Fruit fly (Drosophila melanogaster) whole organism, embryonic: ENCODE data around the gene CG16965.
A peak's percentile ranks its signal among the peaks of the same experiment; 100 is the strongest.

ENCODE experiments used
- ATbp ChIP-seq: fragments of 200-800 bp; sonication (Bioruptor generic); optimal IDR thresholded peaks from 2 replicates; lab custom pipeline; 2017; ENCODE audit warnings: missing biosample characterization, mild to moderate bottlenecking, missing genetic modification characterization, missing genetic modification reagents
- BtbVII ChIP-seq: fragments of 200-800 bp; sonication (Bioruptor generic); optimal IDR thresholded peaks from 3 replicates; lab custom pipeline; 2017; ENCODE audit warnings: missing biosample characterization, mild to moderate bottlenecking, missing genetic modification characterization
- CG12219 ChIP-seq: fragments of 200-800 bp; sonication (Bioruptor generic); optimal IDR thresholded peaks from 3 replicates; lab custom pipeline; 2018; ENCODE audit warnings: missing biosample characterization, mild to moderate bottlenecking, missing genetic modification characterization
- CG13296 ChIP-seq: fragments of 200-800 bp; sonication (Bioruptor generic); optimal IDR thresholded peaks from 3 replicates; lab custom pipeline; 2018; ENCODE audit warnings: missing biosample characterization, mild to moderate bottlenecking, missing genetic modification characterization
- CG13424 ChIP-seq: fragments of 200-800 bp; sonication (Bioruptor generic); optimal IDR thresholded peaks from 2 replicates; lab custom pipeline; 2019; ENCODE audit warnings: missing biosample characterization, mild to moderate bottlenecking, missing genetic modification characterization, moderate library complexity
- CG13894 ChIP-seq: fragments of 200-800 bp; sonication (Bioruptor generic); optimal IDR thresholded peaks from 3 replicates; lab custom pipeline; 2018; ENCODE audit warnings: missing biosample characterization, mild to moderate bottlenecking, missing genetic modification characterization, moderate library complexity
- CG14014 ChIP-seq: fragments of 200-800 bp; sonication (Bioruptor generic); IDR thresholded peaks from 2 replicates; pipeline ENCODE4 v1.3.6; 2022; ENCODE audit warnings: missing biosample characterization, missing genetic modification characterization
- CG15479 ChIP-seq: fragments of 200-800 bp; sonication (Bioruptor generic); optimal IDR thresholded peaks from 3 replicates; lab custom pipeline; 2019; ENCODE audit warnings: missing biosample characterization, mild to moderate bottlenecking, missing genetic modification characterization, moderate library complexity
- CG1603 ChIP-seq: fragments of 200-800 bp; sonication (Bioruptor generic); optimal IDR thresholded peaks from 2 replicates; lab custom pipeline; 2019; ENCODE audit warnings: missing biosample characterization, mild to moderate bottlenecking, missing genetic modification characterization, moderate library complexity
- CG1647 ChIP-seq: fragments of 200-800 bp; sonication (Bioruptor generic); optimal IDR thresholded peaks from 3 replicates; lab custom pipeline; 2016; ENCODE audit warnings: missing biosample characterization, missing genetic modification characterization
- CG17359 ChIP-seq: fragments of 200-800 bp; sonication (Bioruptor generic); optimal IDR thresholded peaks from 3 replicates; lab custom pipeline; 2018; ENCODE audit warnings: missing biosample characterization, mild to moderate bottlenecking, missing genetic modification characterization, moderate library complexity
- CG18262 ChIP-seq: fragments of 200-800 bp; optimal IDR thresholded peaks from 3 replicates; lab custom pipeline; 2019; ENCODE audit warnings: missing biosample characterization, mild to moderate bottlenecking, missing genetic modification characterization, moderate library complexity
- CG30020 ChIP-seq: fragments of 200-800 bp; optimal IDR thresholded peaks from 2 replicates; lab custom pipeline; 2019; ENCODE audit warnings: missing biosample characterization, mild to moderate bottlenecking, missing genetic modification characterization, moderate library complexity
- CG31224 ChIP-seq: fragments of 200-800 bp; sonication (Bioruptor generic); IDR thresholded peaks from 2 replicates; pipeline ENCODE4 v1.3.6; 2022; ENCODE audit warnings: missing biosample characterization, missing genetic modification characterization
- CG31365 ChIP-seq: fragments of 200-800 bp; sonication (Bioruptor generic); optimal IDR thresholded peaks from 2 replicates; lab custom pipeline; 2018; ENCODE audit warnings: missing biosample characterization, mild to moderate bottlenecking, missing genetic modification characterization
- CG31388 ChIP-seq: fragments of 200-800 bp; sonication (Bioruptor generic); optimal IDR thresholded peaks from 2 replicates; lab custom pipeline; 2016; ENCODE audit warnings: missing biosample characterization, missing genetic modification characterization
- CG31441 ChIP-seq: fragments of 200-800 bp; sonication (Bioruptor generic); IDR thresholded peaks from 2 replicates; pipeline ENCODE4 v1.3.6; 2022; ENCODE audit warnings: missing biosample characterization, missing genetic modification characterization
- CG3281 ChIP-seq: fragments of 200-800 bp; sonication (Bioruptor generic); optimal IDR thresholded peaks from 3 replicates; lab custom pipeline; 2017; ENCODE audit warnings: missing biosample characterization, mild to moderate bottlenecking, missing genetic modification characterization
- CG5180 ChIP-seq: fragments of 200-800 bp; sonication (Bioruptor generic); optimal IDR thresholded peaks from 3 replicates; lab custom pipeline; 2017; ENCODE audit warnings: missing biosample characterization, missing genetic modification characterization, mild to moderate bottlenecking, moderate library complexity, missing genetic modification reagents
- CG6272 ChIP-seq: fragments of 200-800 bp; sonication (Bioruptor generic); IDR thresholded peaks from 2 replicates; pipeline ENCODE4 v1.3.6; 2022; ENCODE audit warnings: missing biosample characterization, missing genetic modification characterization
- CG6654 ChIP-seq: fragments of 200-800 bp; sonication (Bioruptor generic); optimal IDR thresholded peaks from 2 replicates; lab custom pipeline; 2017; ENCODE audit warnings: missing biosample characterization, mild to moderate bottlenecking, missing genetic modification characterization
- CG6683 ChIP-seq: fragments of 200-800 bp; sonication (Bioruptor generic); optimal IDR thresholded peaks from 2 replicates; lab custom pipeline; 2017; ENCODE audit warnings: missing biosample characterization, mild to moderate bottlenecking, missing genetic modification characterization, missing genetic modification reagents
- CG6854 ChIP-seq: fragments of 200-800 bp; sonication (Bioruptor generic); optimal IDR thresholded peaks from 3 replicates; lab custom pipeline; 2017; ENCODE audit warnings: missing biosample characterization, mild to moderate bottlenecking, missing genetic modification characterization
- CG8281 ChIP-seq: fragments of 200-800 bp; sonication (Bioruptor generic); optimal IDR thresholded peaks from 2 replicates; lab custom pipeline; 2018; ENCODE audit warnings: missing biosample characterization, mild to moderate bottlenecking, missing genetic modification characterization, moderate library complexity
- CG8290 ChIP-seq, 3 experiments: fragments of 200-800 bp; sonication (Bioruptor generic); optimal IDR thresholded peaks; 2 replicates each; lab custom pipeline; 2016 to 2019; ENCODE audit warnings: missing biosample characterization in 3 of 3, missing genetic modification characterization in 3 of 3, mild to moderate bottlenecking in 2 of 3, moderate library complexity in 1 of 3
- CG9609 ChIP-seq: fragments of 200-800 bp; sonication (Bioruptor generic); optimal IDR thresholded peaks from 3 replicates; lab custom pipeline; 2016; ENCODE audit warnings: missing biosample characterization, missing genetic modification characterization
- CoRest ChIP-seq: fragments of 200-800 bp; sonication (Bioruptor generic); optimal IDR thresholded peaks from 3 replicates; lab custom pipeline; 2018; ENCODE audit warnings: missing biosample characterization, mild to moderate bottlenecking, missing genetic modification characterization, moderate library complexity
- Dfd ChIP-seq, 2 experiments: fragments of >200 bp; optimal IDR thresholded peaks; 2 replicates each; lab custom pipeline; 2017; ENCODE audit warnings: missing biosample characterization in 2 of 2, missing genetic modification characterization in 2 of 2
- Elba2 ChIP-seq: fragments of 200-800 bp; sonication (Bioruptor generic); optimal IDR thresholded peaks from 3 replicates; lab custom pipeline; 2016; ENCODE audit warnings: missing biosample characterization, missing genetic modification characterization
- Ets65A ChIP-seq: fragments of 200-800 bp; sonication (Bioruptor generic); peaks from one replicate; lab custom pipeline; 2016; ENCODE audit warnings: missing biosample characterization, missing genetic modification characterization
- Gsc ChIP-seq: fragments of 200-800 bp; sonication (Bioruptor generic); IDR thresholded peaks from 2 replicates; pipeline ENCODE4 v1.3.6; 2022; ENCODE audit warnings: missing biosample characterization, missing genetic modification characterization
- HLH3B ChIP-seq: fragments of 200-800 bp; sonication (Bioruptor generic); IDR thresholded peaks from 2 replicates; pipeline ENCODE4 v1.3.6; 2022; ENCODE audit warnings: missing biosample characterization, missing genetic modification characterization
- HmgD ChIP-seq: fragments of 200-800 bp; sonication (Bioruptor generic); optimal IDR thresholded peaks from 3 replicates; lab custom pipeline; 2016; ENCODE audit warnings: missing biosample characterization, missing genetic modification characterization
- Mad ChIP-seq: fragments of 200-800 bp; sonication (Bioruptor generic); optimal IDR thresholded peaks from 2 replicates; lab custom pipeline; 2016; ENCODE audit warnings: missing biosample characterization, missing genetic modification characterization
- Med ChIP-seq: fragments of 200-800 bp; sonication (Bioruptor generic); peaks from one replicate; lab custom pipeline; 2016; ENCODE audit warnings: missing biosample characterization, missing genetic modification characterization, mild to moderate bottlenecking, inconsistent platforms, moderate library complexity
- Poxn ChIP-seq: fragments of 200-800 bp; sonication (Bioruptor generic); IDR thresholded peaks from 2 replicates; pipeline ENCODE4 v1.3.6; 2022; ENCODE audit warnings: missing biosample characterization, missing genetic modification characterization
- Ravus ChIP-seq: fragments of 200-800 bp; sonication (Bioruptor generic); IDR thresholded peaks from 2 replicates; pipeline ENCODE4 v1.3.6; 2022; ENCODE audit warnings: missing biosample characterization, missing genetic modification characterization
- ap ChIP-seq: fragments of 200-800 bp; sonication (Bioruptor generic); IDR thresholded peaks from 2 replicates; pipeline ENCODE4 v1.3.6; 2022; ENCODE audit warnings: missing biosample characterization, missing genetic modification characterization
- chif ChIP-seq, 2 experiments: fragments of 200-800 bp; sonication (Bioruptor generic); optimal IDR thresholded peaks; 3 replicates each; lab custom pipeline; 2016; ENCODE audit warnings: missing biosample characterization in 2 of 2, missing genetic modification characterization in 2 of 2
- fu2 ChIP-seq: fragments of 200-800 bp; sonication (Bioruptor generic); optimal IDR thresholded peaks from 2 replicates; lab custom pipeline; 2016; ENCODE audit warnings: missing biosample characterization, missing genetic modification characterization
- gem ChIP-seq: fragments of 200-800 bp; sonication (Bioruptor generic); optimal IDR thresholded peaks from 2 replicates; lab custom pipeline; 2019; ENCODE audit warnings: missing biosample characterization, mild to moderate bottlenecking, missing genetic modification characterization, moderate library complexity
- nerfin-1 ChIP-seq: fragments of 200-800 bp; sonication (Bioruptor generic); optimal IDR thresholded peaks from 3 replicates; lab custom pipeline; 2019; ENCODE audit warnings: missing biosample characterization, mild to moderate bottlenecking, missing genetic modification characterization, moderate library complexity
- sd ChIP-seq: fragments of 200-800 bp; sonication (Bioruptor generic); optimal IDR thresholded peaks from 3 replicates; lab custom pipeline; 2018; ENCODE audit warnings: missing biosample characterization, mild to moderate bottlenecking, missing genetic modification characterization, moderate library complexity
- slbo ChIP-seq: fragments of 200-800 bp; sonication (Bioruptor generic); IDR thresholded peaks from 2 replicates; pipeline ENCODE4 v1.3.6; 2022; ENCODE audit warnings: missing biosample characterization, missing genetic modification characterization
- sob ChIP-seq: fragments of 200-800 bp; sonication (Bioruptor generic); IDR thresholded peaks from 2 replicates; pipeline ENCODE4 v1.3.6; 2022; ENCODE audit warnings: missing biosample characterization, missing genetic modification characterization
- stwl ChIP-seq: fragments of 200-800 bp; sonication (Bioruptor generic); optimal IDR thresholded peaks from 3 replicates; lab custom pipeline; 2018; ENCODE audit warnings: missing biosample characterization, mild to moderate bottlenecking, missing genetic modification characterization, moderate library complexity
- tin ChIP-seq: fragments of 200-800 bp; sonication (Bioruptor generic); optimal IDR thresholded peaks from 3 replicates; lab custom pipeline; 2016; ENCODE audit warnings: missing biosample characterization, missing genetic modification characterization
- tll ChIP-seq, 2 experiments: fragments of 200-800 bp in 1 of 2; fragments of >200 bp in 1 of 2; sonication (Bioruptor generic) in 1 of 2; optimal IDR thresholded peaks; 2 replicates each; lab custom pipeline; 2017 to 2019; ENCODE audit warnings: missing biosample characterization in 2 of 2, missing genetic modification characterization in 2 of 2, mild to moderate bottlenecking in 1 of 2, moderate library complexity in 1 of 2
- zf30C ChIP-seq: fragments of 200-800 bp; sonication (Bioruptor generic); optimal IDR thresholded peaks from 3 replicates; lab custom pipeline; 2018; ENCODE audit warnings: missing biosample characterization, mild to moderate bottlenecking, missing genetic modification characterization

Gene CG16965

DNA sequence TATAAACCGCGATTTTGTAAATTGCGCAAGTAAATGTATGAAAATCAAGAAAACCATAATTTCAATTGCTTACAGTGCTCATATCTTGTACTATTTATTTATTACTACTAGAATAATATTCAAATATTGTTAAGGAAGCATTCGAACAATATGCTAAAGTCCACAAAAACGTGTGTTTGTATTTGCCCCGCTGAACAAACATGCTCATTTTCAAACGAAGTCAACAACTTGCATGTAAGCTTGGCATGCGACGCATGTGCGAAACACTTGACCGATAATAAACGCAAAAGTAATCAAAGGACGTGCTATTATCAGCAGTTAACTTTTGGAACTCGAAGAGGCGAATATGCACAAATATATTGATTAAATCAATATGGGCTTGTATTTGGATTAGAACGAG lies 39.8 kb downstream of the CG16965 start (continued):
- TF ChIP-seq CG1647 (peak; percentile 33), CG15479 (GFP tag; lab: Kevin White, UChicago) (no peak), chif (GFP tag; optimal IDR thresholded peaks at IDR 0.05; lab: Kevin White, UChicago) (peak; percentile 7 to 40), CG6854 (peak; percentile 48), CG30020 (tag; lab: Kevin White, UChicago) (no peak), tin (GFP tag; lab: Kevin White, UChicago) (no peak), Ravus (GFP tag; lab: Robert Waterston, UW) (no peak), tll (GFP tag; optimal IDR thresholded peaks at IDR 0.05; lab: Kevin White, UChicago) (no peak), Poxn (no peak), stwl (tag; lab: Kevin White, UChicago) (no peak), fu2 (GFP tag; lab: Kevin White, UChicago) (no peak), HLH3B (no peak; the same call in 1 of the 2 replicates), Mad (GFP tag; lab: Kevin White, UChicago) (peak; percentile 40), Dfd (GFP tag; optimal IDR thresholded peaks at IDR 0.05; lab: Kevin White, UChicago) (no peak), CG6272 (GFP tag; lab: Robert Waterston, UW) (no peak), CG18262 (tag; lab: Kevin White, UChicago) (peak; percentile 36), CG31365 (tag; lab: Kevin White, UChicago) (peak; percentile 1)

DNA sequence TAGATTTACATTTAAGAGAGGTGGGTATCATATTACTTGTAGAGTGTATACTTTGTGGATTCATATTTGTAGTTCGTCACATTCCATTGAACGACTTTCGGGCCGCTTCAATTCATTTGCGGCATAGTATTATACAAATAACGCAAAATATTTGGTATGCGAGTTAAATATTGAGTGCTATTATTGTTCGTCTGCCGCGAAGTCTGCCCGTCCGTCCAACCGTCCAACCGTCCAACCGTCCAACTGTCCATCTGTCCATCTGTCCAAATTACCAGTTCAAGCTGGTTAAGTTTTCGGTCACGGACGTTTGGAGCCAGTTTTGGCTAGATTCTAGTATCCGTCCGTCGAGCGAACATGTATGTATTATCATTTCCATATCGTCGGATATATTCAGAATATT lies 42.7 kb downstream of the CG16965 start:
- peak; percentile 3 for TF ChIP-seq CG5180 (GFP tag; lab: Kevin White, UChicago)
- peak; percentile 32 for TF ChIP-seq CG13894
- peak; percentile 85 for TF ChIP-seq CG8281 (tag; lab: Kevin White, UChicago)
- no peak for TF ChIP-seq CG9609
- no peak for TF ChIP-seq HmgD (GFP tag; lab: Kevin White, UChicago)
- TF ChIP-seq sob (GFP tag; lab: Robert Waterston, UW), result no peak
- TF ChIP-seq nerfin-1, result no peak
- peak; percentile 80 for TF ChIP-seq sd
- TF ChIP-seq ap (GFP tag; lab: Robert Waterston, UW), result no peak
- peak; percentile 82 for TF ChIP-seq gem
- TF ChIP-seq Med, result peak; percentile 25

DNA sequence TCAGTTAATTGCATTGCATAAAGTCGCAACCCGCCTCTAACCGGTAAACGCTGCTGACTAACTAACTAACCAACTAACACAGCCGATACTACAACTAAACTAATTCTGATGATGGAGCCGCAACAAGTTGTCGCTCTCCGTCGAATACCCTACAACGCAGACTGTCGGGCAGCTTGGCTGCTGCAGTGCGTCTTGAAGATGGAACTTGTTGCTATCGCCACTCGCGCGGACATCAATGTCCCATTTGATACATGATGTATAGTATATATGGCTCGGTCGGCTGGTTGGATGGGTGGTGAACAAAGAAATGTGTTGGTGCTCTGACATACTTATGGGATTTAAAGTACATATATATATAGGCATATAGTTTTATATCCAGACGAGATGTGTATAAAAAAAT lies 44.1 kb downstream of the CG16965 start:
- TF ChIP-seq CoRest (tag; lab: Kevin White, UChicago) (no peak), CG6854 (no peak), CG3281 (GFP tag; lab: Kevin White, UChicago) (no peak), CG8290 (GFP tag; optimal IDR thresholded peaks at IDR 0.05; lab: Kevin White, UChicago) (no peak), CG8290 (tag; optimal IDR thresholded peaks at IDR 0.05; lab: Kevin White, UChicago) (peak in 1 of 2 experiments; percentile 74), CG31388 (no peak), CG1603 (peak; percentile 17), CG31224 (GFP tag; lab: Robert Waterston, UW) (0 out of 2 replicates have a peak, but pooled peaks have one; percentile 10), Med (peak; percentile 90), zf30C (GFP tag; lab: Kevin White, UChicago) (no peak), CG31441 (0 out of 2 replicates have a peak, but pooled peaks have one; percentile 18), slbo (peak; percentile 38; the same call in 1 of the 2 replicates), CG13296 (peak; percentile 24), Gsc (GFP tag; lab: Robert Waterston, UW) (no peak), Elba2 (no peak), CG17359 (tag; lab: Kevin White, UChicago) (peak; percentile 7), CG6654 (no peak), CG6683 (GFP tag; lab: Kevin White, UChicago) (no peak), BtbVII (GFP tag; lab: Kevin White, UChicago) (no peak), tin (GFP tag; lab: Kevin White, UChicago) (no peak), ATbp (GFP tag; lab: Kevin White, UChicago) (peak; percentile 8), Ets65A (GFP tag; lab: Kevin White, UChicago) (peak; percentile 70), CG13424 (peak; percentile 15), CG14014 (GFP tag; lab: Robert Waterston, UW) (no peak), CG12219 (GFP tag; lab: Kevin White, UChicago) (peak; percentile 3)
